Worm (Caenorhabditis elegans) whole organism, late embryonic: ENCODE results near the gene W08E12.4.
A peak's percentile ranks its signal among the peaks of the same experiment; 100 is the strongest.

ENCODE experiments used
- Y22D7AL.16 ChIP-seq: sonication (generic microtip); optimal IDR thresholded peaks from 2 replicates; lab custom pipeline; 2016; ENCODE audit warnings: missing genetic modification characterization, missing compliant biosample characterization
- ahr-1 ChIP-seq: sonication (generic microtip); optimal IDR thresholded peaks from 2 replicates; lab custom pipeline; 2016; ENCODE audit warnings: missing genetic modification characterization, missing compliant biosample characterization
- ceh-24 ChIP-seq: sonication (generic microtip); optimal IDR thresholded peaks from 2 replicates; lab custom pipeline; 2016; ENCODE audit warnings: mild to moderate bottlenecking, missing genetic modification characterization, missing compliant biosample characterization
- ceh-30 ChIP-seq: fragments of 150-350 bp; optimal IDR thresholded peaks from 2 replicates; lab custom pipeline; 2014; ENCODE audit warnings: missing biosample characterization, missing genetic modification characterization
- ceh-31 ChIP-seq: sonication (generic microtip); optimal IDR thresholded peaks from 2 replicates; lab custom pipeline; 2016; ENCODE audit warnings: missing genetic modification characterization, missing compliant biosample characterization
- ets-4 ChIP-seq: sonication (generic microtip); optimal IDR thresholded peaks from 2 replicates; lab custom pipeline; 2016; ENCODE audit warnings: missing genetic modification characterization, missing compliant biosample characterization
- hlh-13 ChIP-seq: fragments of 200-800 bp; sonication (Bioruptor generic); optimal IDR thresholded peaks from 2 replicates; lab custom pipeline; 2018; ENCODE audit warnings: mild to moderate bottlenecking, missing genetic modification characterization, missing compliant biosample characterization
- pag-3 ChIP-seq: sonication (generic microtip); optimal IDR thresholded peaks from 2 replicates; lab custom pipeline; 2016; ENCODE audit warnings: missing compliant biosample characterization, missing genetic modification characterization, borderline replicate concordance
- ref-2 ChIP-seq: sonication (generic microtip); optimal IDR thresholded peaks from 2 replicates; lab custom pipeline; 2016; ENCODE audit warnings: missing genetic modification characterization, missing compliant biosample characterization
- unc-42 ChIP-seq: sonication (generic microtip); optimal IDR thresholded peaks from 2 replicates; lab custom pipeline; 2016; ENCODE audit warnings: missing genotype, missing genetic modification characterization, missing compliant biosample characterization

The W08E12.4 gene

DNA sequence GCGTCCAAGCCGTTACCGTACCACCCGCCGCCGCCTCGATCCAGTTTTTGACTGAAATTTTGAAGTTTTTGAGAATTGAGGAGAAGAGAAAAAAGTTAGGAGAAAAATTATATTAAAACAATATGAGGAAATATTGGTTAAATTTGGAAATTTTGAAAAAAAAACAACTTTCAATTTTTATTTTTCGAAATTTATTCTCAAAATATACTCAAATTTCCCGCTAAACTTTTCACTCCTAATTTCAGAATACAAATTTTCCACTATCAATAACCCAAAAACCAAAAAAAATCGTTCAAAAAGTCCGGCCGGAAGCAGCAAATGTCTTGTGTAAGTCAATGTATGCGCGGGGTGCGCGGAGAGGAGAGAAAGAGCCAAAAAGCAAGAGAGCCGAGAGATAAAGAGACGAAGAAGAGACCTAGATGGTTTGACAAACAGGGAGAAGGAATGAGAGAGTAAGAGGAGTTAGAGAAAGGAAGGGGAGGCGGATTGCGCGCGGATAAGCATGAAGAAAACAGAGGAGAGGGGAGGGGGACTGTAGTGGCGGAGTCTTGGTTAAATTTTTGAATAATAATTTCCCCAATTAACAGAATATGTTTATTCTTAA is 47.9 kb downstream of the W08E12.4 start, which contains the start of gene elks-1 (continued):
- TF ChIP-seq hlh-13: no peak

DNA sequence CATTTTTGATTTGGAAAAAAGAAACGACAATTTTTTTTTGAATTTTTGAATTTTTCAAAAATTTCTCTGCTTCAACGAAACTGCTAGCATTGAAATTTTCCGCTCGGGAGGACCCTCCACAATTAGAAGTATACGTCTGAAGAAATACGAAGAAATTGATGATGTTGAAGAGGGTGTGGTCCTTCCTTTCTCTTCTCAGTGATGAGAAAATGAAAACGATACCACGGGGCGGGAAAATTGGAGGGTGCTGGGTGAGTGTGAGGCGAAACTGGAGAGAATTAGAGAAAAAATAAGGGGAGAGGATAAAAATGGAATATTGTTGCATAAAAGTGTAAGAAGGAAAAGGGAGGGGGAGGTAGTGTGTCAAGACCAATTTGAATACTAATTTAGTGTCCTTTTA is 49.9 kb downstream of the W08E12.4 start:
- TF ChIP-seq pag-3 (tag; lab: Kevin White, UChicago): no peak
- no peak for TF ChIP-seq ceh-24 (tag; lab: Kevin White, UChicago)
- TF ChIP-seq ref-2 (tag; lab: Kevin White, UChicago): peak; percentile 27
- TF ChIP-seq unc-42 (tag; lab: Kevin White, UChicago): peak; percentile 12
- TF ChIP-seq ceh-30 (tag; lab: Kevin White, UChicago): no peak
- no peak for TF ChIP-seq ahr-1 (tag; lab: Kevin White, UChicago)
- no peak for TF ChIP-seq ets-4 (tag; lab: Kevin White, UChicago)
- TF ChIP-seq ceh-31 (tag; lab: Kevin White, UChicago): no peak
- TF ChIP-seq Y22D7AL.16 (tag; lab: Kevin White, UChicago): no peak
- TF ChIP-seq, all 69 proteins: peak for 2
